Worm (Caenorhabditis elegans) whole organism, midembryonic: ENCODE results near the gene dnj-13.

Source experiments
- T22C8.4 ChIP-seq: fragments of 200-800 bp; sonication (Bioruptor generic); IDR thresholded peaks from 2 replicates; pipeline ENCODE4 v1.3.6; 2022; ENCODE audit warnings: missing genetic modification characterization, missing compliant biosample characterization
- cog-1 ChIP-seq: sonication (generic microtip); optimal IDR thresholded peaks from 2 replicates; lab custom pipeline; 2016; ENCODE audit warnings: missing genetic modification characterization, missing compliant biosample characterization
- med-1 ChIP-seq: sonication (generic microtip); optimal IDR thresholded peaks from 2 replicates; lab custom pipeline; 2017; ENCODE audit warnings: missing genetic modification characterization, mild to moderate bottlenecking, missing compliant biosample characterization, antibody characterized with exemption, missing genetic modification reagents; ENCODE audit not compliant: insufficient read depth
- tab-1 ChIP-seq: fragments of 200-800 bp; sonication (Bioruptor generic); IDR thresholded peaks from 2 replicates; pipeline ENCODE4 v1.3.6; 2022; ENCODE audit warnings: missing genetic modification characterization, missing compliant biosample characterization
- ztf-23 ChIP-seq: fragments of 200-800 bp; sonication (Bioruptor generic); IDR thresholded peaks from 2 replicates; pipeline ENCODE4 v1.3.6; 2022; ENCODE audit warnings: missing genetic modification reagents, missing genetic modification characterization, missing compliant biosample characterization

DNA sequence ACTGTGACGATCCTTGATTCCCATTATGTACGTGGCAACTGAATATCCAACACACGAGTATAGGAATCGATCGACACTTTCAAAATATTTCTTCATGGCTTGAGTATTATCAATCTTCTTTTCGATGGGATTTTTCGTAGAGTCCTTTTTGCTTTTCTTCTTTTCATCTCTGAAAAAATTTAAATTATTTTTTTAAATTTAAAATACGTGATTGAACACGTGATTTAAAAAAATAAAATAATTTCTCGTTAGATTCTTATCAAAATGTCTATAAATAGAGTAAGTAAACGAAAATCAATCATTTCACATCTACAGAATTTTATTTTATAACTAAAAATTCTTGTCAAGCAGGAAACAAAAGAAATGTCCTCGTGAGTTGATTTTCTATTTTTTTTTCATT lies 24.2 kb upstream of the dnj-13 start, which contains the start of gene Y62F5A.10:
- TF ChIP-seq T22C8.4 (GFP tag; lab: Robert Waterston, UW): no peak
- TF ChIP-seq tab-1 (GFP tag; lab: Robert Waterston, UW): no peak
- TF ChIP-seq cog-1 (tag; lab: Kevin White, UChicago): no peak
- no peak for TF ChIP-seq med-1
- no peak for TF ChIP-seq ztf-23
